Worm (Caenorhabditis elegans) whole organism, midembryonic: Measurements from ENCODE around the gene spex-3.

ENCODE experiments used
- cog-1 ChIP-seq: sonication (generic microtip); optimal IDR thresholded peaks from 2 replicates; lab custom pipeline; 2016; ENCODE audit warnings: missing genetic modification characterization, missing compliant biosample characterization
- flt-1 ChIP-seq: fragments of 200-800 bp; sonication (Bioruptor generic); IDR thresholded peaks from 2 replicates; pipeline ENCODE4 v1.3.6; 2022; ENCODE audit warnings: missing genetic modification characterization, missing compliant biosample characterization
- klf-2 ChIP-seq: fragments of 200-800 bp; sonication (Bioruptor generic); conservative IDR thresholded peaks from 2 replicates; pipeline ENCODE4 v1.3.6; 2022; ENCODE audit warnings: missing genetic modification reagents, missing genetic modification characterization, missing compliant biosample characterization
- med-1 ChIP-seq: sonication (generic microtip); optimal IDR thresholded peaks from 2 replicates; lab custom pipeline; 2017; ENCODE audit warnings: missing genetic modification characterization, mild to moderate bottlenecking, missing compliant biosample characterization, antibody characterized with exemption, missing genetic modification reagents; ENCODE audit not compliant: insufficient read depth
- ref-1 ChIP-seq: fragments of 200-800 bp; sonication (Bioruptor generic); conservative IDR thresholded peaks from 2 replicates; pipeline ENCODE4 v1.3.6; 2022; ENCODE audit warnings: missing genetic modification reagents, missing genetic modification characterization, missing compliant biosample characterization

DNA sequence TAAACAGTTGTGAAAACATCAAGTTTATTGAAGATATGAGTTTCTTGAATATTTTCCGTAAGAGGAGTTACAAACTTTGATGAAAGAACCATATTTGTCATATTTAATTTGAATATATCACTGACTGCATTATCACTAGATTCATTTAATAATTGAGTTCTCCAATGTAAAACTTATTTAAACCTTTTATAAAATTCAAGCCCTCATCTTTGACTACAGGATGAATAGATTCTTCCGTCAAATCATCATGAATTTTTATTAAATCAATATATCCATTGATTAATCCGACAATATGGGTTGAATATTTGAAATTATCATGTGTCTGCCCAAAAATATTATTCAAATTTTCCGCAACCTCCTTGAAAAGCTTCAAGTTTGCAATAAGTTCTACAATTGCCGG lies 14.2 kb downstream of the spex-3 start, which contains the start of gene Y22D7AR.7:
- no peak for TF ChIP-seq flt-1 (GFP tag; lab: Robert Waterston, UW)
- TF ChIP-seq med-1 (GFP tag; lab: Kevin White, UChicago), result no peak
- no peak for TF ChIP-seq klf-2 (GFP tag; lab: Robert Waterston, UW)
- no peak for TF ChIP-seq cog-1
- TF ChIP-seq ref-1, result no peak
